Worm (Caenorhabditis elegans) whole organism, L1 larva: ENCODE data around the gene pafo-1.

Experiments used
- C16A3.4 ChIP-seq: fragments of 150-350 bp; optimal IDR thresholded peaks from 2 replicates; lab custom pipeline; 2014; ENCODE audit warnings: missing biosample characterization, missing genetic modification characterization
- C34B4.2 ChIP-seq: sonication (generic microtip); optimal IDR thresholded peaks from 2 replicates; lab custom pipeline; 2017; ENCODE audit warnings: mild to moderate bottlenecking, missing genetic modification characterization, missing compliant biosample characterization
- F16B12.6 ChIP-seq: fragments of 150-350 bp; optimal IDR thresholded peaks from 2 replicates; lab custom pipeline; 2014; ENCODE audit warnings: missing biosample characterization, missing genetic modification characterization
- aha-1 ChIP-seq: fragments of 150-350 bp; optimal IDR thresholded peaks from 2 replicates; lab custom pipeline; 2014; ENCODE audit warnings: missing biosample characterization, missing genetic modification characterization
- aly-2 ChIP-seq: fragments of 150-350 bp; optimal IDR thresholded peaks from 2 replicates; lab custom pipeline; 2014; ENCODE audit warnings: missing biosample characterization, missing genetic modification characterization
- blmp-1 ChIP-seq: fragments of 150-350 bp; optimal IDR thresholded peaks from 2 replicates; lab custom pipeline; 2014; ENCODE audit warnings: missing biosample characterization, missing genetic modification characterization
- ceh-63 ChIP-seq: fragments of 200-800 bp; sonication (Bioruptor generic); optimal IDR thresholded peaks from 2 replicates; lab custom pipeline; 2018; ENCODE audit warnings: mild to moderate bottlenecking, missing genetic modification characterization, missing compliant biosample characterization
- ceh-82 ChIP-seq, 3 experiments: fragments of 150-350 bp in 1 of 3; sonication (generic microtip) in 2 of 3; optimal IDR thresholded peaks; 2 replicates each; lab custom pipeline; 2014 to 2017; ENCODE audit warnings: missing biosample characterization in 3 of 3, missing genetic modification characterization in 3 of 3
- ceh-88 ChIP-seq: fragments of 200-800 bp; sonication (Bioruptor generic); IDR thresholded peaks from 2 replicates; pipeline ENCODE4 v1.3.6; 2022; ENCODE audit warnings: missing genetic modification characterization, missing compliant biosample characterization
- ces-1 ChIP-seq: fragments of 150-350 bp; optimal IDR thresholded peaks from 2 replicates; lab custom pipeline; 2014; ENCODE audit warnings: missing biosample characterization, missing genetic modification reagents, missing genetic modification characterization
- dpl-1 ChIP-seq, 3 experiments: fragments of 150-350 bp in 2 of 3; sonication (generic microtip) in 1 of 3; optimal IDR thresholded peaks; 2 replicates each; lab custom pipeline; 2014 to 2017; ENCODE audit warnings: missing biosample characterization in 3 of 3, missing genetic modification characterization in 3 of 3, missing genetic modification reagents in 3 of 3
- dsc-1 ChIP-seq: sonication (generic microtip); optimal IDR thresholded peaks from 2 replicates; lab custom pipeline; 2016; ENCODE audit warnings: mild to moderate bottlenecking, missing genetic modification characterization, missing compliant biosample characterization
- efl-3 ChIP-seq: fragments of 200-800 bp; sonication (Bioruptor generic); optimal IDR thresholded peaks from 2 replicates; lab custom pipeline; 2018; ENCODE audit warnings: mild to moderate bottlenecking, missing genetic modification characterization, missing compliant biosample characterization
- egl-13 ChIP-seq: sonication (generic microtip); optimal IDR thresholded peaks from 2 replicates; lab custom pipeline; 2016; ENCODE audit warnings: missing genotype, missing genetic modification reagents, missing genetic modification characterization, missing compliant biosample characterization
- egl-27 ChIP-seq, 2 experiments: fragments of 150-350 bp in 1 of 2; sonication (generic microtip); optimal IDR thresholded peaks; 3 replicates each; lab custom pipeline; 2017 to 2018; ENCODE audit warnings: missing biosample characterization in 2 of 2, missing genetic modification characterization in 2 of 2, missing genetic modification reagents in 2 of 2
- elt-3 ChIP-seq, 6 experiments: fragments of 150-350 bp in 1 of 6; sonication (generic microtip); optimal IDR thresholded peaks; 2 replicates each; lab custom pipeline; 2017 to 2018; ENCODE audit warnings: missing biosample characterization in 6 of 6, missing genetic modification characterization in 6 of 6, inconsistent platforms in 1 of 6
- ets-5 ChIP-seq: fragments of 200-800 bp; sonication (Bioruptor generic); IDR thresholded peaks from 2 replicates; pipeline ENCODE4 v1.3.6; 2022; ENCODE audit warnings: missing genetic modification characterization, missing compliant biosample characterization
- fkh-4 ChIP-seq: sonication (generic microtip); optimal IDR thresholded peaks from 2 replicates; lab custom pipeline; 2016; ENCODE audit warnings: missing compliant biosample characterization, missing genetic modification characterization, borderline replicate concordance
- fkh-8 ChIP-seq: sonication (generic microtip); optimal IDR thresholded peaks from 2 replicates; lab custom pipeline; 2016; ENCODE audit warnings: mild to moderate bottlenecking, missing genetic modification characterization, missing compliant biosample characterization
- grh-1 ChIP-seq: fragments of 200-800 bp; sonication (Bioruptor generic); IDR thresholded peaks from 2 replicates; pipeline ENCODE4 v1.3.6; 2022; ENCODE audit warnings: missing genetic modification reagents, missing genetic modification characterization, missing compliant biosample characterization
- hlh-4 ChIP-seq: sonication (generic microtip); optimal IDR thresholded peaks from 2 replicates; lab custom pipeline; 2016; ENCODE audit warnings: mild to moderate bottlenecking, missing genetic modification characterization, missing compliant biosample characterization
- hpl-2 ChIP-seq: fragments of 150-350 bp; optimal IDR thresholded peaks from 2 replicates; lab custom pipeline; 2014; ENCODE audit warnings: missing biosample characterization, missing genetic modification reagents, missing genetic modification characterization
- irx-1 ChIP-seq: sonication (generic microtip); optimal IDR thresholded peaks from 2 replicates; lab custom pipeline; 2016; ENCODE audit warnings: missing genetic modification characterization, missing compliant biosample characterization
- jun-1 ChIP-seq: fragments of 150-350 bp; optimal IDR thresholded peaks from 2 replicates; lab custom pipeline; 2014; ENCODE audit warnings: missing biosample characterization, missing genetic modification reagents, missing genetic modification characterization
- lin-13 ChIP-seq: fragments of 150-350 bp; optimal IDR thresholded peaks from 2 replicates; lab custom pipeline; 2014; ENCODE audit warnings: missing biosample characterization, missing genetic modification reagents, missing genetic modification characterization
- lin-14 ChIP-seq: fragments of 200-800 bp; sonication (Bioruptor generic); optimal IDR thresholded peaks from 2 replicates; lab custom pipeline; 2018; ENCODE audit warnings: mild to moderate bottlenecking, missing genetic modification characterization, moderate library complexity, missing compliant biosample characterization
- lin-35 ChIP-seq, 2 experiments: fragments of 150-350 bp; optimal IDR thresholded peaks; 2 replicates each; lab custom pipeline; 2014; ENCODE audit warnings: missing biosample characterization in 2 of 2, missing genetic modification characterization in 2 of 2, missing genetic modification reagents in 2 of 2
- lin-39 ChIP-seq: fragments of 150-350 bp; optimal IDR thresholded peaks from 2 replicates; lab custom pipeline; 2014; ENCODE audit warnings: missing biosample characterization, missing genetic modification reagents, missing genetic modification characterization
- lsy-2 ChIP-seq, 2 experiments: fragments of 150-350 bp; optimal IDR thresholded peaks; 2 replicates each; lab custom pipeline; 2014; ENCODE audit warnings: missing biosample characterization in 2 of 2, missing genetic modification characterization in 2 of 2
- mef-2 ChIP-seq: fragments of 150-350 bp; optimal IDR thresholded peaks from 2 replicates; lab custom pipeline; 2014; ENCODE audit warnings: missing biosample characterization, missing genetic modification characterization
- nhr-19 ChIP-seq: fragments of 200-800 bp; sonication (Bioruptor generic); conservative IDR thresholded peaks from 2 replicates; pipeline ENCODE4 v1.3.6; 2022; ENCODE audit warnings: missing genetic modification characterization, missing compliant biosample characterization
- nhr-237 ChIP-seq: fragments of 150-350 bp; optimal IDR thresholded peaks from 2 replicates; lab custom pipeline; 2014; ENCODE audit warnings: missing biosample characterization, missing genetic modification characterization
- nhr-71 ChIP-seq: sonication (generic microtip); optimal IDR thresholded peaks from 2 replicates; lab custom pipeline; 2016; ENCODE audit warnings: mild to moderate bottlenecking, missing genetic modification characterization, moderate library complexity, missing compliant biosample characterization
- nhr-77 ChIP-seq: fragments of 150-350 bp; optimal IDR thresholded peaks from 2 replicates; lab custom pipeline; 2014; ENCODE audit warnings: missing biosample characterization, missing genetic modification characterization
- pax-3 ChIP-seq: fragments of 200-800 bp; sonication (Bioruptor generic); optimal IDR thresholded peaks from 2 replicates; lab custom pipeline; 2018; ENCODE audit warnings: mild to moderate bottlenecking, missing genetic modification characterization, moderate library complexity, missing compliant biosample characterization
- pqm-1 ChIP-seq: sonication (generic microtip); optimal IDR thresholded peaks from 3 replicates; lab custom pipeline; 2017; ENCODE audit warnings: missing biosample characterization, missing genetic modification characterization
- snpc-4 ChIP-seq: fragments of 150-350 bp; optimal IDR thresholded peaks from 2 replicates; lab custom pipeline; 2014; ENCODE audit warnings: missing biosample characterization, missing genetic modification characterization
- snu-23 ChIP-seq: sonication (generic microtip); optimal IDR thresholded peaks from 2 replicates; lab custom pipeline; 2016; ENCODE audit warnings: missing genetic modification characterization, missing compliant biosample characterization
- sox-4 ChIP-seq: sonication (generic microtip); optimal IDR thresholded peaks from 2 replicates; lab custom pipeline; 2016; ENCODE audit warnings: missing genetic modification characterization, missing compliant biosample characterization
- sptf-1 ChIP-seq: fragments of 150-350 bp; optimal IDR thresholded peaks from 2 replicates; lab custom pipeline; 2014; ENCODE audit warnings: missing biosample characterization, missing genetic modification characterization
- swsn-7 ChIP-seq: sonication (generic microtip); optimal IDR thresholded peaks from 2 replicates; lab custom pipeline; 2016; ENCODE audit warnings: missing genetic modification characterization, missing compliant biosample characterization
- tbx-2 ChIP-seq: sonication (generic microtip); optimal IDR thresholded peaks from 2 replicates; lab custom pipeline; 2016; ENCODE audit warnings: missing genetic modification characterization, missing compliant biosample characterization
- tlp-1 ChIP-seq: fragments of 150-350 bp; optimal IDR thresholded peaks from 2 replicates; lab custom pipeline; 2014; ENCODE audit warnings: missing biosample characterization, missing genetic modification characterization
- unc-130 ChIP-seq: fragments of 150-350 bp; optimal IDR thresholded peaks from 2 replicates; lab custom pipeline; 2017; ENCODE audit warnings: missing biosample characterization, missing genetic modification characterization, inconsistent platforms
- unc-98 ChIP-seq: fragments of 200-800 bp; sonication (Bioruptor generic); IDR thresholded peaks from 2 replicates; pipeline ENCODE4 v1.3.6; 2022; ENCODE audit warnings: missing genetic modification characterization, missing compliant biosample characterization
- vab-15 ChIP-seq: sonication (generic microtip); optimal IDR thresholded peaks from 2 replicates; lab custom pipeline; 2017; ENCODE audit warnings: missing genotype, mild to moderate bottlenecking, missing genetic modification characterization, missing compliant biosample characterization
- ztf-11 ChIP-seq, 2 experiments: sonication (generic microtip); optimal IDR thresholded peaks; 2 replicates each; lab custom pipeline; 2016 to 2017; ENCODE audit warnings: missing genetic modification characterization in 2 of 2, missing biosample characterization in 1 of 2, missing compliant biosample characterization in 1 of 2
- ztf-4 ChIP-seq: fragments of 150-350 bp; optimal IDR thresholded peaks from 2 replicates; lab custom pipeline; 2014; ENCODE audit warnings: missing biosample characterization, missing genetic modification characterization

The pafo-1 gene

DNA sequence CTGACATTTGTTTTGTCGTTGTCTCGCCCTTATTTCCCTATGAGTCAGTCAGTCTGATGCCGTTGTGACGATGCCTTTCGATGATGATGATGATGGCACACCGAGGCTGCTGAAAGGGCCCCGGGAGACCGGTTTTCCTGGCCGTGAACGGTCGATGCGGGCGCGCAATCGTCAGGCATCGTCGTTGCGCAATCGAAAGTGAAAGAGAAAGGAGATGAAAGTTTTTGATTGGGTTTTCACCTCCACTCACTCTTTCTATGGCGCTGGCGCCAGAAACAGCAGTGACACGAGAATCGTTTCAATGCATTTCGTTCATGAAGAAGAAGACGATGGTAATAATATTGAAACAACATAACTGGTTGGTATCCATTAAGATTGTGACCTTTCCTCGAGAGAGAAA, 11.5 kb downstream of the pafo-1 start (continued):
- TF ChIP-seq nhr-19 (GFP tag; lab: Robert Waterston, UW) (no peak; the same call in none of the 2 replicates), lin-39 (no peak), unc-98 (GFP tag; lab: Robert Waterston, UW) (no peak), ceh-63 (no peak), swsn-7 (tag; lab: Kevin White, UChicago) (peak; percentile 9), sptf-1 (tag; lab: Kevin White, UChicago) (no peak), lin-35 (GFP tag; optimal IDR thresholded peaks at IDR 0.05; lab: Kevin White, UChicago) (peak in 1 of 2 experiments; percentile 31), egl-13 (tag; lab: Kevin White, UChicago) (no peak), lin-14 (GFP tag; lab: Kevin White, UChicago) (peak; percentile 88), grh-1 (GFP tag; lab: Robert Waterston, UW) (peak; percentile 96), aha-1 (tag; lab: Kevin White, UChicago) (no peak), efl-3 (GFP tag; lab: Kevin White, UChicago) (peak; percentile 13), fkh-8 (no peak), pqm-1 (no peak), irx-1 (tag; lab: Kevin White, UChicago) (no peak), nhr-77 (tag; lab: Kevin White, UChicago) (no peak), fkh-4 (no peak), nhr-71 (tag; lab: Kevin White, UChicago) (peak; percentile 66), tlp-1 (tag; lab: Kevin White, UChicago) (no peak), egl-27 (tag; optimal IDR thresholded peaks at IDR 0.05; lab: Kevin White, UChicago) (peak in 1 of 2 experiments; percentile 58), C34B4.2 (tag; lab: Kevin White, UChicago) (no peak), elt-3 (tag; optimal IDR thresholded peaks at IDR 0.05; lab: Kevin White, UChicago) (peak in 4 of 6 experiments; percentile 20 to 71 (median 39)), vab-15 (tag; lab: Kevin White, UChicago) (no peak), C16A3.4 (no peak), F16B12.6 (tag; lab: Kevin White, UChicago) (no peak), hpl-2 (GFP tag; lab: Kevin White, UChicago) (no peak), hlh-4 (no peak), blmp-1 (tag; lab: Kevin White, UChicago) (peak; percentile 100), ceh-82 (tag; optimal IDR thresholded peaks at IDR 0.05; lab: Kevin White, UChicago) (no peak), unc-130 (no peak), dsc-1 (tag; lab: Kevin White, UChicago) (no peak)
- TF ChIP-seq, all 84 proteins: peak for 25

DNA sequence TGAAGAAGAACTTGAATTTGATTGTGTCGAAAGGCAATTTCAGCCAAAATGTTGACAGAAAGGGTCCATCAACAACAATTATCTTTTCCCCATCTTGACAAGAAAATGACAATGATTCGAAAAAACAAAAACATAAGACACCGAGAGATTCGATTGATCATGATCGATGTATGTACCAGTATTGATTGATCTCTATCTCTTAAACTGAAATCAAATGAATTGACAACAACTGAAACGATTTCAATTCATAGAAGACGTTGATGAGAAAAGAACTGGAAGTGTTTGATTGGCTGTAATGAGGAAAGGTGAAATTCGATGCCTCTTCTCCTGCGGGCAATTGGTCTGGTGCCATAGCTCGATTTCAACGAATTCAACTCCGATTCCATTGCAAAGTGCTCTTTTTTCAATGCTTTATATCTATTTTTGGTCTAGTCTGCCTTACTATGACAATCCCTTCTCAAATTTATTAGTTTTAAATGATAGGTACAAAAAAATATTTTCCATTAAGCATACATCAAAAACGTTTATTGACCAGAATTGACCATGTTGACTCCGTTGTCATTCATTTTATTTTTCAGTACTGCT, 12.0 kb downstream of the pafo-1 start:
- TF ChIP-seq ceh-63 (peak; percentile 17), vab-15 (tag; lab: Kevin White, UChicago) (no peak)

DNA sequence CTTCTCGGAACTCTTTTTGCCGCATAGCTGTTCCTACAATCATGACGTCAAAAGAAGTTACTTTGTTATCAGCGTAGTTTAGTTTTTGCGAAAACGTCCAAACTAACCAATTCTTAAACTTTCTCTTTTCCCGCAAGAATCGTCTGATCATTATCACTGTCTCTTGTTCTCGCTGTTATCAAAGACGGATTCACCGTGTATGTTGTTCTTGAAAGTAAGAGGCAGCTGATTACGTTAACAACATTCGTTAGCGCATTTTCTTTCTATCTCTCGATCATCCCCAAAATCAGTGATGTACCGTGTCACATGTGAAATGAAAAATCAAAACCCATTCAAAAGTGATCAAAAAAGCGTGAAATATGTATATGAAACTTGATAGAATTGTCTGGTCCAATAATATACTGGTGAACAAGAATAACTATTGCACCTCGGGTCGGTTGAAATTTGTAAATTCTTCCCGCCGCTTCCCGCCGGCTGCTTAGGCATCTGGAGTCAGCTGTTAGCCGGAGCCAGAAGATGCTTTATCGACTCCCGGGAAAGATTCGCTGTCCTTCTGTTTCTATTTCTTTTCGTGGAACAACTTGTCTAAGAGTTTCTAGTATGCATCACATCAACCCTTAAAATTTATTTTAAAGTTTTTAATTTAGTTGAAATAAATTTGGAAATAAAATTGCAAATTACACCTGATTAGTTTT, 13.1 kb downstream of the pafo-1 start:
- TF ChIP-seq dpl-1 (GFP tag; optimal IDR thresholded peaks at IDR 0.05; lab: Kevin White, UChicago) (peak in 1 of 3 experiments; percentile 28), lin-13 (no peak), ceh-88 (GFP tag; lab: Robert Waterston, UW) (no peak), lin-35 (GFP tag; optimal IDR thresholded peaks at IDR 0.05; lab: Kevin White, UChicago) (peak in 1 of 2 experiments; percentile 71), hlh-4 (no peak), snpc-4 (tag; lab: Kevin White, UChicago) (no peak), ztf-4 (tag; lab: Kevin White, UChicago) (no peak), jun-1 (tag; lab: Kevin White, UChicago) (peak; percentile 11), unc-98 (GFP tag; lab: Robert Waterston, UW) (no peak), ceh-82 (tag; optimal IDR thresholded peaks at IDR 0.05; lab: Kevin White, UChicago) (no peak), tbx-2 (tag; lab: Kevin White, UChicago) (no peak), aly-2 (tag; lab: Kevin White, UChicago) (no peak), F16B12.6 (tag; lab: Kevin White, UChicago) (no peak), lsy-2 (tag; optimal IDR thresholded peaks at IDR 0.05; lab: Kevin White, UChicago) (peak in 1 of 2 experiments; percentile 43), snu-23 (GFP tag; lab: Kevin White, UChicago) (peak; percentile 37), pax-3 (tag; lab: Kevin White, UChicago) (no peak), ztf-11 (tag; optimal IDR thresholded peaks at IDR 0.05; lab: Kevin White, UChicago) (no peak), ets-5 (no peak), sptf-1 (tag; lab: Kevin White, UChicago) (no peak), egl-27 (tag; optimal IDR thresholded peaks at IDR 0.05; lab: Kevin White, UChicago) (no peak), mef-2 (no peak), nhr-237 (tag; lab: Kevin White, UChicago) (no peak), ces-1 (GFP tag; lab: Kevin White, UChicago) (no peak), sox-4 (tag; lab: Kevin White, UChicago) (no peak)
